Fruit fly (Drosophila melanogaster) whole organism, embryonic: ENCODE results near the gene CG31068.

Source experiments
- Aef1 ChIP-seq: fragments of 200-800 bp; sonication (Bioruptor generic); IDR thresholded peaks from 3 replicates; pipeline ENCODE4 v1.3.6; 2022; ENCODE audit warnings: missing biosample characterization, missing genetic modification characterization
- CG1024 ChIP-seq: fragments of 200-800 bp; sonication (Bioruptor generic); IDR thresholded peaks from 2 replicates; pipeline ENCODE4 v1.3.6; 2022; ENCODE audit warnings: missing biosample characterization, missing genetic modification characterization
- CG10431 ChIP-seq: fragments of 200-800 bp; sonication (Bioruptor generic); optimal IDR thresholded peaks from 3 replicates; lab custom pipeline; 2018; ENCODE audit warnings: missing biosample characterization, mild to moderate bottlenecking, missing genetic modification characterization
- CG11085 ChIP-seq: fragments of 200-800 bp; sonication (Bioruptor generic); IDR thresholded peaks from 2 replicates; pipeline ENCODE4 v1.3.6; 2022; ENCODE audit warnings: missing biosample characterization, missing genetic modification characterization
- CG11093 ChIP-seq: fragments of 200-800 bp; sonication (Bioruptor generic); IDR thresholded peaks from 3 replicates; pipeline ENCODE4 v1.3.6; 2022; ENCODE audit warnings: missing biosample characterization, missing genetic modification characterization
- CG15696 ChIP-seq: fragments of 200-800 bp; sonication (Bioruptor generic); optimal IDR thresholded peaks from 2 replicates; lab custom pipeline; 2019; ENCODE audit warnings: missing biosample characterization, mild to moderate bottlenecking, missing genetic modification characterization, moderate library complexity
- CG1647 ChIP-seq: fragments of 200-800 bp; sonication (Bioruptor generic); optimal IDR thresholded peaks from 3 replicates; lab custom pipeline; 2016; ENCODE audit warnings: missing biosample characterization, missing genetic modification characterization
- CG18011 ChIP-seq: fragments of 200-800 bp; sonication (Bioruptor generic); optimal IDR thresholded peaks from 2 replicates; lab custom pipeline; 2017; ENCODE audit warnings: missing biosample characterization, missing genetic modification characterization, mild to moderate bottlenecking, moderate library complexity, missing genotype
- CG31441 ChIP-seq: fragments of 200-800 bp; sonication (Bioruptor generic); IDR thresholded peaks from 2 replicates; pipeline ENCODE4 v1.3.6; 2022; ENCODE audit warnings: missing biosample characterization, missing genetic modification characterization
- CG3995 ChIP-seq: fragments of 200-800 bp; sonication (Bioruptor generic); optimal IDR thresholded peaks from 3 replicates; lab custom pipeline; 2016; ENCODE audit warnings: missing biosample characterization, missing genetic modification characterization
- CG43689 ChIP-seq: fragments of 200-800 bp; sonication (Bioruptor generic); IDR thresholded peaks from 2 replicates; pipeline ENCODE4 v1.3.6; 2022; ENCODE audit warnings: missing biosample characterization, missing genetic modification characterization
- CG4617 ChIP-seq: fragments of 200-800 bp; sonication (Bioruptor generic); optimal IDR thresholded peaks from 3 replicates; lab custom pipeline; 2016; ENCODE audit warnings: missing biosample characterization, missing genetic modification characterization, borderline replicate concordance
- CG6254 ChIP-seq: fragments of 200-800 bp; sonication (Bioruptor generic); optimal IDR thresholded peaks from 3 replicates; lab custom pipeline; 2017; ENCODE audit warnings: mild to moderate bottlenecking, missing biosample characterization, missing genetic modification reagents, missing genetic modification characterization
- CG7556 ChIP-seq: fragments of 200-800 bp; sonication (Bioruptor generic); optimal IDR thresholded peaks from 2 replicates; lab custom pipeline; 2017; ENCODE audit warnings: missing biosample characterization, mild to moderate bottlenecking, missing genetic modification characterization
- CG8388 ChIP-seq: fragments of 200-800 bp; sonication (Bioruptor generic); optimal IDR thresholded peaks from 2 replicates; lab custom pipeline; 2019; ENCODE audit warnings: missing biosample characterization, mild to moderate bottlenecking, missing genetic modification characterization, moderate library complexity
- CG8924 ChIP-seq: fragments of 200-800 bp; optimal IDR thresholded peaks from 3 replicates; lab custom pipeline; 2019; ENCODE audit warnings: missing biosample characterization, mild to moderate bottlenecking, missing genetic modification characterization, moderate library complexity
- CG9932 ChIP-seq: fragments of 200-800 bp; sonication (Bioruptor generic); IDR thresholded peaks from 2 replicates; pipeline ENCODE4 v1.3.6; 2022; ENCODE audit warnings: missing biosample characterization, missing genetic modification characterization
- Camta ChIP-seq: fragments of 200-800 bp; sonication (Bioruptor generic); optimal IDR thresholded peaks from 2 replicates; lab custom pipeline; 2016; ENCODE audit warnings: missing biosample characterization, missing genetic modification characterization
- Chrac-16 ChIP-seq: fragments of 200-800 bp; sonication (Bioruptor generic); optimal IDR thresholded peaks from 3 replicates; lab custom pipeline; 2016; ENCODE audit warnings: missing biosample characterization, missing genetic modification characterization
- Dbx ChIP-seq: fragments of 200-800 bp; sonication (Bioruptor generic); IDR thresholded peaks from 3 replicates; pipeline ENCODE4 v1.3.6; 2022; ENCODE audit warnings: missing biosample characterization, missing genetic modification characterization
- Elba2 ChIP-seq: fragments of 200-800 bp; sonication (Bioruptor generic); optimal IDR thresholded peaks from 3 replicates; lab custom pipeline; 2016; ENCODE audit warnings: missing biosample characterization, missing genetic modification characterization
- H2.0 ChIP-seq: fragments of 200-800 bp; sonication (Bioruptor generic); IDR thresholded peaks from 2 replicates; pipeline ENCODE4 v1.3.6; 2022; ENCODE audit warnings: missing biosample characterization, missing genetic modification characterization
- Hr51 ChIP-seq, 2 experiments: fragments of 200-800 bp; sonication (Bioruptor generic); optimal IDR thresholded peaks; 2 replicates in 1 of 2; 3 replicates in 1 of 2; lab custom pipeline; 2016 to 2018; ENCODE audit warnings: missing biosample characterization in 2 of 2, missing genetic modification characterization in 2 of 2, mild to moderate bottlenecking in 1 of 2, moderate library complexity in 1 of 2
- Hr78 ChIP-seq, 2 experiments: fragments of 200-800 bp in 1 of 2; fragments of >200 bp in 1 of 2; sonication (Bioruptor generic) in 1 of 2; optimal IDR thresholded peaks; 2 replicates each; lab custom pipeline; 2017 to 2019; ENCODE audit warnings: missing biosample characterization in 2 of 2, missing genetic modification characterization in 2 of 2, mild to moderate bottlenecking in 1 of 2, moderate library complexity in 1 of 2
- MESR4 ChIP-seq: fragments of 200-800 bp; sonication (Bioruptor generic); optimal IDR thresholded peaks from 2 replicates; lab custom pipeline; 2018; ENCODE audit warnings: missing biosample characterization, mild to moderate bottlenecking, missing genetic modification characterization, moderate library complexity
- Med ChIP-seq: fragments of 200-800 bp; sonication (Bioruptor generic); peaks from one replicate; lab custom pipeline; 2016; ENCODE audit warnings: missing biosample characterization, missing genetic modification characterization, mild to moderate bottlenecking, inconsistent platforms, moderate library complexity
- Meics ChIP-seq: fragments of 200-800 bp; sonication (Bioruptor generic); optimal IDR thresholded peaks from 2 replicates; lab custom pipeline; 2017; ENCODE audit warnings: missing biosample characterization, mild to moderate bottlenecking, missing genetic modification characterization
- NfI ChIP-seq: fragments of 200-800 bp; sonication (Bioruptor generic); optimal IDR thresholded peaks from 3 replicates; lab custom pipeline; 2018; ENCODE audit warnings: missing biosample characterization, mild to moderate bottlenecking, missing genetic modification characterization, moderate library complexity
- Rx ChIP-seq: fragments of 200-800 bp; sonication (Bioruptor generic); IDR thresholded peaks from 2 replicates; pipeline ENCODE4 v1.3.6; 2022; ENCODE audit warnings: missing biosample characterization, missing genetic modification characterization
- YL-1 ChIP-seq: fragments of 200-800 bp; sonication (Bioruptor generic); optimal IDR thresholded peaks from 3 replicates; lab custom pipeline; 2017; ENCODE audit warnings: missing biosample characterization, mild to moderate bottlenecking, missing genetic modification characterization
- amos ChIP-seq: fragments of 200-800 bp; sonication (Bioruptor generic); IDR thresholded peaks from 2 replicates; pipeline ENCODE4 v1.3.6; 2022; ENCODE audit warnings: missing biosample characterization, missing genetic modification characterization; ENCODE audit not compliant: partially characterized antibody
- az2 ChIP-seq: fragments of 200-800 bp; sonication (Bioruptor generic); optimal IDR thresholded peaks from 3 replicates; lab custom pipeline; 2016; ENCODE audit warnings: missing biosample characterization, missing genetic modification characterization
- bab2 ChIP-seq: fragments of 200-800 bp; sonication (Bioruptor generic); optimal IDR thresholded peaks from 2 replicates; lab custom pipeline; 2016; ENCODE audit warnings: missing biosample characterization, missing genetic modification characterization
- cas ChIP-seq: fragments of 200-800 bp; sonication (Bioruptor generic); IDR thresholded peaks from 2 replicates; pipeline ENCODE4 v1.3.6; 2022; ENCODE audit warnings: missing biosample characterization, missing genetic modification characterization
- crc ChIP-seq: fragments of 200-800 bp; sonication (Bioruptor generic); optimal IDR thresholded peaks from 2 replicates; lab custom pipeline; 2016; ENCODE audit warnings: missing biosample characterization, missing genetic modification characterization
- dpn ChIP-seq, 2 experiments: fragments of 200-800 bp; sonication (Bioruptor generic); optimal IDR thresholded peaks; 3 replicates each; lab custom pipeline; 2016; ENCODE audit warnings: missing biosample characterization in 2 of 2, missing genetic modification characterization in 2 of 2
- fu2 ChIP-seq: fragments of 200-800 bp; sonication (Bioruptor generic); optimal IDR thresholded peaks from 2 replicates; lab custom pipeline; 2016; ENCODE audit warnings: missing biosample characterization, missing genetic modification characterization
- gce ChIP-seq: fragments of 200-800 bp; sonication (Bioruptor generic); IDR thresholded peaks from 3 replicates; pipeline ENCODE4 v1.3.6; 2022; ENCODE audit warnings: missing biosample characterization, missing genetic modification characterization
- ind ChIP-seq: fragments of 200-800 bp; sonication (Bioruptor generic); optimal IDR thresholded peaks from 3 replicates; lab custom pipeline; 2016; ENCODE audit warnings: missing biosample characterization, missing genetic modification characterization
- klu ChIP-seq: fragments of 200-800 bp; sonication (Bioruptor generic); IDR thresholded peaks from 2 replicates; pipeline ENCODE4 v1.3.6; 2022; ENCODE audit warnings: missing biosample characterization, missing genetic modification characterization
- mam ChIP-seq: fragments of 200-800 bp; sonication (Bioruptor generic); optimal IDR thresholded peaks from 3 replicates; lab custom pipeline; 2016; ENCODE audit warnings: missing biosample characterization, missing genetic modification characterization
- otp ChIP-seq: fragments of 200-800 bp; sonication (Bioruptor generic); IDR thresholded peaks from 3 replicates; pipeline ENCODE4, ENCODE4 v1.3.6; 2022; ENCODE audit warnings: missing biosample characterization, missing genetic modification characterization
- pan ChIP-seq, 4 experiments: fragments of >200 bp in 3 of 4; fragments of 200-800 bp in 1 of 4; sonication (Bioruptor generic) in 1 of 4; optimal IDR thresholded peaks in 3 of 4; IDR thresholded peaks in 1 of 4; 2 replicates each; pipeline versions ENCODE4 v1.3.6 to Lab custom; 2017 to 2022; ENCODE audit warnings: missing biosample characterization in 2 of 4, missing genetic modification characterization in 2 of 4, mixed read lengths in 1 of 4
- pho ChIP-seq: fragments of 200-800 bp; sonication (Bioruptor generic); optimal IDR thresholded peaks from 2 replicates; lab custom pipeline; 2016; ENCODE audit warnings: missing biosample characterization, missing genetic modification characterization
- slbo ChIP-seq: fragments of 200-800 bp; sonication (Bioruptor generic); IDR thresholded peaks from 2 replicates; pipeline ENCODE4 v1.3.6; 2022; ENCODE audit warnings: missing biosample characterization, missing genetic modification characterization
- so ChIP-seq: fragments of 200-800 bp; sonication (Bioruptor generic); IDR thresholded peaks from 3 replicates; pipeline ENCODE4 v1.3.6; 2022; ENCODE audit warnings: missing biosample characterization, missing genetic modification characterization
- sug ChIP-seq: fragments of 200-800 bp; optimal IDR thresholded peaks from 2 replicates; lab custom pipeline; 2019; ENCODE audit warnings: missing biosample characterization, mild to moderate bottlenecking, missing genetic modification characterization, moderate library complexity
- tx ChIP-seq: fragments of 200-800 bp; sonication (Bioruptor generic); optimal IDR thresholded peaks from 2 replicates; lab custom pipeline; 2016; ENCODE audit warnings: missing biosample characterization, missing genetic modification characterization

CG31068 gene

DNA sequence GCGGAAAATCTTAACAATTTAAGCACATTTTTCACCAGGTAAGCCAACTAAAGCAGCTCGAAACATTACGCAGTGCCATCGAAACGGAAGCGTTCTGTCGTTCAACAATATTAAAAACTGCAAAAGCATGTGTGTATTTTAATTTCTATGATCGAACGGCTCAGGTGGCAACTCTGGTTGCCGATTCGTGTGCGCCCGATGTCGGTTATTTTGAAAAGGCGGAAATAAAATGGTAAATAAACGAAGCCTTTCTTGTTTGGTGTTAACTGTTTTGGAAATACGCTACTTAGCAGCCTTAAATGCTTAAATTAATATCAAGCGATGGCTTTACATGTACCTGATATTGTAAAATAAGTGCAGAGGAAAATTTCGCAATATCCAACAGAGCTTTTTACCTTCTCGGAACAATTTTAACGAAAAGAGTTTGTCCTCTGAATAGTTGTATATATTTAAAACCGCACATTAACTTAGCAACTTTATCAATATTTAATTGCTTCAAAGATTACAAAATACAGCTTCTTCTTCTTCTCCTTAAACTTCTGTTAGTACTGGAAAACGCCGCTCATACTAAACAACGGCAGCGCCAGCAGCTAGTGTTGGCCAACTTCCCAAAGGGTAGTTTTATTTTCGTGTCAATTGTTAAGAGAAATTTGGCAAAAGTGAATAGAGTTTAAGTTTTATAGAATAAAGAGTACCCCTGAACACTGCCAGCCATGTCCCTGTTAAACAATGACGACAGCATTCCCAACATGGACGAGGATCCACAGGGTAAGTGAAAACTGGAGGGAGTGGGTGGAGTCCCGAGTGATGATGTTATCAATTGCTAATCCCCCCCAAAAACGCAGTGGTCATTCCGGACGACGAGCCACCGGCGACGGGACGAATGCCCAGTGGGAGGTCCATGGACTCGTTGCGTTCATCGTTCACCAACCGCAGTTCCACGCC, 39.9 kb downstream of the CG31068 start, which contains the start of gene CG5934 (continued):
- TF ChIP-seq crc (GFP tag; lab: Kevin White, UChicago) (no peak), Dbx (GFP tag; lab: Robert Waterston, UW) (0 out of 3 replicates have a peak, but pooled peaks have one; percentile 40), bab2 (GFP tag; lab: Kevin White, UChicago) (peak; percentile 38), CG9932 (peak; percentile 68), Hr78 (GFP tag; optimal IDR thresholded peaks at IDR 0.05; lab: Kevin White, UChicago) (no peak), Rx (GFP tag; lab: Robert Waterston, UW) (no peak), dpn (GFP tag; optimal IDR thresholded peaks at IDR 0.05; lab: Kevin White, UChicago) (peak in 1 of 2 experiments; percentile 32), CG8388 (GFP tag; lab: Kevin White, UChicago) (peak; percentile 2), mam (GFP tag; lab: Kevin White, UChicago) (peak; percentile 68), CG11085 (GFP tag; lab: Robert Waterston, UW) (peak; percentile 14; the same call in 1 of the 2 replicates), Meics (GFP tag; lab: Kevin White, UChicago) (peak; percentile 17), amos (peak; percentile 25; the same call in 1 of the 2 replicates), Elba2 (GFP tag; lab: Kevin White, UChicago) (no peak), CG15696 (no peak), CG6254 (no peak), so (GFP tag; lab: Robert Waterston, UW) (0 out of 3 replicates have a peak, but pooled peaks have one; percentile 27), Hr51 (GFP tag; optimal IDR thresholded peaks at IDR 0.05; lab: Kevin White, UChicago) (peak; percentile 5 to 35), NfI (GFP tag; lab: Kevin White, UChicago) (peak; percentile 47), CG4617 (GFP tag; lab: Kevin White, UChicago) (peak; percentile 66), YL-1 (GFP tag; lab: Kevin White, UChicago) (peak; percentile 1), slbo (GFP tag; lab: Robert Waterston, UW) (peak; percentile 75), cas (GFP tag; lab: Robert Waterston, UW) (no peak), CG1647 (GFP tag; lab: Kevin White, UChicago) (peak; percentile 61), CG3995 (GFP tag; lab: Kevin White, UChicago) (peak; percentile 25), CG7556 (no peak), otp (GFP tag; lab: Robert Waterston, UW) (no peak), klu (GFP tag; lab: Robert Waterston, UW) (no peak), Chrac-16 (GFP tag; lab: Kevin White, UChicago) (peak; percentile 2), CG1024 (no peak), pan (optimal IDR thresholded peaks at IDR 0.05; lab: Kevin White, UChicago) (no peak), pan (GFP tag; optimal IDR thresholded peaks at IDR 0.05 in 1 of 2, IDR thresholded peaks at IDR 0.05 in 1 of 2) (peak in 1 of 2 experiments; percentile 26), ind (GFP tag; lab: Kevin White, UChicago) (peak; percentile 42), gce (GFP tag; lab: Robert Waterston, UW) (no peak), tx (peak; percentile 2), CG8924 (tag; lab: Kevin White, UChicago) (peak; percentile 4), az2 (no peak), CG10431 (GFP tag; lab: Kevin White, UChicago) (peak; percentile 38), CG31441 (GFP tag; lab: Robert Waterston, UW) (0 out of 2 replicates have a peak, but pooled peaks have one; percentile 8), CG18011 (GFP tag; lab: Kevin White, UChicago) (no peak), CG43689 (no peak), Aef1 (GFP tag; lab: Robert Waterston, UW) (peak; percentile 27; the same call in 1 of the 3 replicates), sug (tag; lab: Kevin White, UChicago) (peak; percentile 26), pho (GFP tag; lab: Kevin White, UChicago) (peak; percentile 31), Med (GFP tag; lab: Kevin White, UChicago) (peak; percentile 88), MESR4 (GFP tag; lab: Kevin White, UChicago) (peak; percentile 70), Camta (no peak), H2.0 (GFP tag; lab: Robert Waterston, UW) (no peak), fu2 (GFP tag; lab: Kevin White, UChicago) (peak; percentile 27), CG11093 (GFP tag; lab: Robert Waterston, UW) (no peak)
